4 worm cellular contexts compared by ENCODE assay signal in the genomic region with DNA sequence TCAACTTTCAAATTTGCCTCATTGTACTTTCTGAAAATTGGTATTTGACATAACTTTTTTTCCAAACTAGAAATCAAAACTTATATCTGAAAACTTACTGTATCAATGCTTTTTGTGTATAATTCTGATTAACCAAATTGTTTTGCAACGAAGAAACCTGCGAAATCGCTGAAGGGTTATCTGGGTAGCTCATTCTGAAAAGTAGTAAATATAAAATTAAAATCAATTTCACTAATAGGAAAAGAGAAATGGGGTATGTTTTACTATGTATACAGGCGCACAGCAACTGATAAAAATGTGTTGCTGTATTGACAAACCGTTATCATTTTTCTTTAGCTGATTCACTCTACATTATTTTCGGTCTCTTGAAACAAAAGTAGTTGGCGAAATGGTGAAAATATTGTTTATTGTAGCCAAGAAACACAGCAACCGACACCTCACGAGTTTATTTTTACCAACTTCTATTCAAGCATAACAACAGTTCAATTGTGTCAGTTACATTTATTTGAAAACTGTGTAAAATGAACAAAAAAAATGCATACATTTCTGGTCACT.
A peak's percentile ranks its signal among the peaks of the same experiment; 100 is the strongest.
TF ChIP-seq lines count a peak whose summit lies in the region.

Gene F57C12.2, minus strand, starts transcription at position 218 of the 555 bp plus-strand sequence.

TF ChIP-seq in whole organism, L1 larva, 84 proteins besides CTCF, POLR2A, EP300 and RAD21:
- TF ChIP-seq mef-2 (tag; optimal IDR thresholded peaks at IDR 0.05; lab: Kevin White, UChicago) (no peak), snu-23 (GFP tag; optimal IDR thresholded peaks at IDR 0.05; lab: Kevin White, UChicago) (no peak), nhr-76 (tag; optimal IDR thresholded peaks at IDR 0.05; lab: Kevin White, UChicago) (no peak), unc-62 (GFP tag; optimal IDR thresholded peaks at IDR 0.05; lab: Kevin White, UChicago) (no peak), nhr-71 (tag; optimal IDR thresholded peaks at IDR 0.05; lab: Kevin White, UChicago) (no peak), lin-35 (GFP tag; optimal IDR thresholded peaks at IDR 0.05; lab: Kevin White, UChicago) (peak in 1 of 2 experiments; percentile 25), snpc-4 (tag; optimal IDR thresholded peaks at IDR 0.05; lab: Kevin White, UChicago) (no peak), elt-2 (tag; optimal IDR thresholded peaks at IDR 0.05; lab: Kevin White, UChicago) (peak; percentile 49), unc-86 (tag; optimal IDR thresholded peaks at IDR 0.05; lab: Kevin White, UChicago) (no peak), mdl-1 (tag; optimal IDR thresholded peaks at IDR 0.05; lab: Kevin White, UChicago) (no peak), F16B12.6 (tag; optimal IDR thresholded peaks at IDR 0.05; lab: Kevin White, UChicago) (no peak), ceh-63 (GFP tag; optimal IDR thresholded peaks at IDR 0.05; lab: Kevin White, UChicago) (no peak), C16A3.4 (tag; optimal IDR thresholded peaks at IDR 0.05; lab: Kevin White, UChicago) (no peak), mab-9 (GFP tag; IDR thresholded peaks at IDR 0.05; lab: Robert Waterston, UW) (no peak), jun-1 (tag; optimal IDR thresholded peaks at IDR 0.05; lab: Kevin White, UChicago) (no peak), nhr-77 (tag; optimal IDR thresholded peaks at IDR 0.05; lab: Kevin White, UChicago) (no peak)

TF ChIP-seq in whole organism, L2 larva, 48 proteins besides CTCF, POLR2A, EP300 and RAD21:
- TF ChIP-seq nhr-77 (tag; optimal IDR thresholded peaks at IDR 0.05; lab: Kevin White, UChicago) (no peak), fos-1 (tag; optimal IDR thresholded peaks at IDR 0.05; lab: Kevin White, UChicago) (peak; percentile 85), snpc-4 (tag; optimal IDR thresholded peaks at IDR 0.05; lab: Kevin White, UChicago) (peak; percentile 1)

TF ChIP-seq in whole organism, L3 larva, 47 proteins besides CTCF, POLR2A, EP300 and RAD21:
- TF ChIP-seq ztf-11 (tag; optimal IDR thresholded peaks at IDR 0.05; lab: Kevin White, UChicago) (no peak), unc-39 (tag; optimal IDR thresholded peaks at IDR 0.05; lab: Kevin White, UChicago) (no peak), lin-15B (tag; optimal IDR thresholded peaks at IDR 0.05; lab: Kevin White, UChicago) (no peak), egl-27 (tag; optimal IDR thresholded peaks at IDR 0.05; lab: Kevin White, UChicago) (no peak), elt-2 (tag; optimal IDR thresholded peaks at IDR 0.05; lab: Kevin White, UChicago) (peak; percentile 75), fos-1 (tag; optimal IDR thresholded peaks at IDR 0.05; lab: Kevin White, UChicago) (no peak), pqm-1 (tag; optimal IDR thresholded peaks at IDR 0.05; lab: Kevin White, UChicago) (peak; percentile 44), zag-1 (tag; optimal IDR thresholded peaks at IDR 0.05; lab: Kevin White, UChicago) (no peak), aly-2 (tag; optimal IDR thresholded peaks at IDR 0.05; lab: Kevin White, UChicago) (no peak), egl-5 (tag; optimal IDR thresholded peaks at IDR 0.05; lab: Kevin White, UChicago) (no peak), skn-1 (tag; optimal IDR thresholded peaks at IDR 0.05; lab: Kevin White, UChicago) (no peak), daf-12 (tag; optimal IDR thresholded peaks at IDR 0.05; lab: Kevin White, UChicago) (no peak), nhr-28 (tag; optimal IDR thresholded peaks at IDR 0.05; lab: Kevin White, UChicago) (no peak), jun-1 (tag; optimal IDR thresholded peaks at IDR 0.05; lab: Kevin White, UChicago) (no peak), lsy-12 (tag; optimal IDR thresholded peaks at IDR 0.05; lab: Kevin White, UChicago) (no peak), nhr-43 (tag; optimal IDR thresholded peaks at IDR 0.05; lab: Kevin White, UChicago; ENCODE audit: poor library complexity, severe bottlenecking) (no peak), nhr-23 (tag; optimal IDR thresholded peaks at IDR 0.05; lab: Kevin White, UChicago) (no peak)

TF ChIP-seq in whole organism, L4 larva, 104 proteins besides CTCF, POLR2A, EP300 and RAD21:
- TF ChIP-seq aha-1 (tag; lab: Kevin White, UChicago) (peak; percentile 95), nhr-28 (tag; optimal IDR thresholded peaks at IDR 0.05; lab: Kevin White, UChicago) (peak; percentile 32), set-16 (GFP tag; IDR thresholded peaks at IDR 0.05; lab: Robert Waterston, UW) (no peak), hlh-11 (tag; optimal IDR thresholded peaks at IDR 0.05; lab: Kevin White, UChicago) (peak; percentile 27), pqm-1 (tag; optimal IDR thresholded peaks at IDR 0.05; lab: Kevin White, UChicago) (peak; percentile 68), ctbp-1 (GFP tag; IDR thresholded peaks at IDR 0.05; lab: Robert Waterston, UW) (no peak), daf-16 (GFP tag; optimal IDR thresholded peaks at IDR 0.05; lab: Kevin White, UChicago) (peak in 1 of 2 experiments; percentile 18), daf-16 (tag; optimal IDR thresholded peaks at IDR 0.05; lab: Kevin White, UChicago) (peak; percentile 98), hif-1 (tag; optimal IDR thresholded peaks at IDR 0.05; lab: Kevin White, UChicago) (no peak)

Comparison
In these comparisons a context has a peak if more than half of its experiments do, and no peak if none do; other contexts are left out.
1. Of the 29 proteins assayed by ChIP-seq in both whole organism, L4 larva and whole organism, L1 larva: peak only in whole organism, L4 larva: aha-1, nhr-28 and pqm-1; only in whole organism, L1 larva: none; in both: none; in neither: 26.